Fruit fly (Drosophila melanogaster): ENCODE data around the gene CG10943.

The CG10943 gene

DNA sequence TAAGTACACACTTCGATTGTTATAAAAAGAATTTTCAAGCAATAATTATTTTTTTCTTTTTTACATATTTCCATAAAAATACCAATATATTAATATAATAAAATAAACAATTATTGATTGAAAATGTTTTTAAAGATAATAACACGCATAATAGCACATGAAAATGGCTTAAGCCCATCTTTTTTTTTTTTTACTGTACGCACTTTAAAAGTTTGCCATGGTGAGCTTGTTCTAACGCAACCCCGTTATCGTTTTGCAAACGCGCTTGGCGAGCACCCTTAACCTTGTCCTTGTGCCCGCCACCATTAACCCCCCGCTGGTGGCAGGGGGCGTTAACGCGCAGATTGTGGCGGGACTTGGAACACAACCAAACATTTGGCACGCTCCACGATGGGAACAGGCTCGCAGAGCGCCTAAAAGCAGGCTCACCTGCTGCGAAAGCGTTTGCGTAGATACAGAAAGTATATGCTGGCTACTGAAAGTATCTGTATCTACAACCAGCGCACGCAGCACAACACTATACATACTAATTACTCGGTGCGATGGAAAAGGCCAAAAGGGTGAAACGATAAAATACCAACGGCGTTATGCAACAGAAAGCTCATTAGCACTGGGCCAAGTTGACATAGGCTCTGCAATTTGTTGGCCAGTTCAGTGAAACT is 28.7 kb downstream of the CG10943 start:
- no peak for TF ChIP-seq sage (GFP tag; optimal IDR thresholded peaks at IDR 0.05)
- TF ChIP-seq sv (GFP tag; optimal IDR thresholded peaks at IDR 0.05): no peak
- TF ChIP-seq br (GFP tag; optimal IDR thresholded peaks at IDR 0.05): no peak
- TF ChIP-seq Jra (GFP tag; optimal IDR thresholded peaks at IDR 0.05): no peak
- no peak for TF ChIP-seq brk (GFP tag; optimal IDR thresholded peaks at IDR 0.05)
- no peak for TF ChIP-seq rgr (GFP tag; optimal IDR thresholded peaks at IDR 0.05)
- TF ChIP-seq ey (GFP tag; optimal IDR thresholded peaks at IDR 0.05): no peak
- no peak for TF ChIP-seq N (GFP tag; optimal IDR thresholded peaks at IDR 0.05)
- no peak for TF ChIP-seq OdsH (GFP tag; optimal IDR thresholded peaks at IDR 0.05)
- TF ChIP-seq dsf (GFP tag; optimal IDR thresholded peaks at IDR 0.05; ENCODE audit: borderline replicate concordance): no peak
- TF ChIP-seq Dfd (GFP tag; optimal IDR thresholded peaks at IDR 0.05): no peak
- TF ChIP-seq Mio (GFP tag; optimal IDR thresholded peaks at IDR 0.05): no peak
- TF ChIP-seq Hr83 (GFP tag; optimal IDR thresholded peaks at IDR 0.05; ENCODE audit: poor library complexity, severe bottlenecking): no peak
- TF ChIP-seq Hr78 (GFP tag; optimal IDR thresholded peaks at IDR 0.05): no peak
- TF ChIP-seq psq (GFP tag; optimal IDR thresholded peaks at IDR 0.05): no peak
- no peak for TF ChIP-seq CG32264 (GFP tag; optimal IDR thresholded peaks at IDR 0.05)
- TF ChIP-seq Hnf4 (GFP tag; optimal IDR thresholded peaks at IDR 0.05): no peak
- TF ChIP-seq CG9705 (GFP tag; optimal IDR thresholded peaks at IDR 0.05): no peak

DNA sequence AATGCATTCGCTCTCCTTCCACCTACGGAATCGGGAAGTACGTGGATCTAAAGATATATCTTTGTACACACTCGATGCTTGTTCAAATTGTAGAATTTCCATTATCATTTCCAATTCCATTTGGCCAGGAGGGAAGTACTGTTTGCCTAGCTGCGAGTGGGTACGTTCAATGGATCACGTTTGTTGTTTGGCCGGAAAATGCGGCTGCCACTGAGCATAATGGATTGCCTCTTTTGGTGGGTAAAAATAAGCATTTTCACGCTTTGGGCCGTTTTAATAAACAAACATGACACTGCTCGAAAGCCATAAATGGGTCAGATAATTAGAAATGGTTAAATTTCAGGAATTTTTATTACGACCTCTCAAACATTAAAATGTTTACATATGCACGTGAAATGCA is 29.4 kb downstream of the CG10943 start:
- no peak for TF ChIP-seq dmrt93B (GFP tag; optimal IDR thresholded peaks at IDR 0.05)
- TF ChIP-seq Myc (optimal IDR thresholded peaks at IDR 0.05): no peak
- no peak for TF ChIP-seq fru (GFP tag; optimal IDR thresholded peaks at IDR 0.05)
- TF ChIP-seq OdsH (GFP tag; optimal IDR thresholded peaks at IDR 0.05): no peak
- no peak for TF ChIP-seq Dfd (GFP tag; optimal IDR thresholded peaks at IDR 0.05)
- TF ChIP-seq CG32264 (GFP tag; optimal IDR thresholded peaks at IDR 0.05): no peak
- TF ChIP-seq Abd-B (GFP tag; optimal IDR thresholded peaks at IDR 0.05): no peak

DNA sequence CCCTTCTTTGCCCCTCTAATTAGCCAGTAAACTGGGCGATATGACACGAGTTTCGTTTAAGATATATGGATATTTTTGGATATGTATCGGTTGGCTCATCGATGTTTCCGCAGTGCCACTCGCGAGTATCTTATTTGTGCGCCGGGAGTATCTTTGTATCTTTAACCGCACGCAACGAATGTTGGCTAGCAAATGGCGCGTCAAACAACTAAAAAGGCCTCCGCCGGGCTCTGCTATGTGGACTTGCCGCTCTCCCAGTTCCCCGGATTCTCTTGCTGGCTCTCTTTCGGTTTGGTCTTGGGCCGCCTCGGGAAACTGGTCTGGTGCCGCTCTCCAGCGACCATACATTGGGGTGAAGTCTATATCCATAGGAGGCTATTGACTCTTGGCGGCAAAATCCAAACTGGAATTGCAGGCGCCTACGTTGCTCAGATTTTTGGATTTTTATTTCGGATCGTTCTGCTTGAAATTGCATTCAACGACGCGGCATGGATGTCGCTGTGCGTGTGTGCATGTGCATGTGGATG is 30.3 kb downstream of the CG10943 start:
- peak; percentile 71 to 84 for TF ChIP-seq dl (GFP tag; optimal IDR thresholded peaks at IDR 0.05; ENCODE audit: insufficient read depth in 1 of 2, partially characterized antibody in 2 of 2)
- TF ChIP-seq Vsx2 (GFP tag; optimal IDR thresholded peaks at IDR 0.05; ENCODE audit: partially characterized antibody): peak; percentile 59
- TF ChIP-seq Mio (GFP tag; optimal IDR thresholded peaks at IDR 0.05): no peak
- no peak for TF ChIP-seq woc (GFP tag; optimal IDR thresholded peaks at IDR 0.05)
- peak; percentile 5 for TF ChIP-seq Hr83 (GFP tag; optimal IDR thresholded peaks at IDR 0.05; ENCODE audit: poor library complexity, severe bottlenecking)
- TF ChIP-seq sv (GFP tag; optimal IDR thresholded peaks at IDR 0.05): no peak
- TF ChIP-seq Sp1 (GFP tag; optimal IDR thresholded peaks at IDR 0.05): peak; percentile 22
- no peak for TF ChIP-seq HLH106 (tag; optimal IDR thresholded peaks at IDR 0.05)
- TF ChIP-seq CrebA (GFP tag; optimal IDR thresholded peaks at IDR 0.05; ENCODE audit: borderline replicate concordance): peak; percentile 10
- TF ChIP-seq Hnf4 (GFP tag; optimal IDR thresholded peaks at IDR 0.05): no peak
- TF ChIP-seq ey (GFP tag; optimal IDR thresholded peaks at IDR 0.05): no peak
- no peak for TF ChIP-seq pan (optimal IDR thresholded peaks at IDR 0.05)
- no peak for TF ChIP-seq dsf (GFP tag; optimal IDR thresholded peaks at IDR 0.05; ENCODE audit: borderline replicate concordance)
- TF ChIP-seq psq (GFP tag; optimal IDR thresholded peaks at IDR 0.05): no peak
- TF ChIP-seq br (GFP tag; optimal IDR thresholded peaks at IDR 0.05): no peak
- no peak for TF ChIP-seq sage (GFP tag; optimal IDR thresholded peaks at IDR 0.05)
- no peak for TF ChIP-seq tai (GFP tag; optimal IDR thresholded peaks at IDR 0.05)
- TF ChIP-seq usp (GFP tag; optimal IDR thresholded peaks at IDR 0.05): no peak
- no peak for TF ChIP-seq Rel (GFP tag; optimal IDR thresholded peaks at IDR 0.05)
- no peak for TF ChIP-seq Rel (tag; optimal IDR thresholded peaks at IDR 0.05)
- TF ChIP-seq Dif (GFP tag; optimal IDR thresholded peaks at IDR 0.05; ENCODE audit: partially characterized antibody): peak; percentile 90
- TF ChIP-seq fru (GFP tag; optimal IDR thresholded peaks at IDR 0.05): no peak
- TF ChIP-seq OdsH (GFP tag; optimal IDR thresholded peaks at IDR 0.05): peak; percentile 21
- no peak for TF ChIP-seq Myc (optimal IDR thresholded peaks at IDR 0.05)
- TF ChIP-seq h (GFP tag; optimal IDR thresholded peaks at IDR 0.05): peak; percentile 5
- TF ChIP-seq foxo (GFP tag; optimal IDR thresholded peaks at IDR 0.05): no peak
